Fruit fly (Drosophila melanogaster) whole organism, embryonic: ENCODE measurements around the gene Syx1A.

ENCODE experiments used
- CG11456 ChIP-seq: fragments of 200-800 bp; sonication (Bioruptor generic); IDR thresholded peaks from 3 replicates; pipeline ENCODE4 v1.3.6; 2022; ENCODE audit warnings: missing biosample characterization, missing genetic modification characterization
- CG11560 ChIP-seq: fragments of 200-800 bp; sonication (Bioruptor generic); IDR thresholded peaks from 3 replicates; pipeline ENCODE4 v1.3.6; 2022; ENCODE audit warnings: missing biosample characterization, missing genetic modification characterization
- CG12155 ChIP-seq: fragments of 200-800 bp; sonication (Bioruptor generic); optimal IDR thresholded peaks from 3 replicates; lab custom pipeline; 2016; ENCODE audit warnings: missing biosample characterization, missing genetic modification characterization
- CG12219 ChIP-seq: fragments of 200-800 bp; sonication (Bioruptor generic); optimal IDR thresholded peaks from 3 replicates; lab custom pipeline; 2018; ENCODE audit warnings: missing biosample characterization, mild to moderate bottlenecking, missing genetic modification characterization
- CG12391 ChIP-seq: fragments of 200-800 bp; sonication (Bioruptor generic); optimal IDR thresholded peaks from 3 replicates; lab custom pipeline; 2018; ENCODE audit warnings: missing biosample characterization, mild to moderate bottlenecking, missing genetic modification characterization, moderate library complexity
- CG14441 ChIP-seq: fragments of 200-800 bp; sonication (Bioruptor generic); IDR thresholded peaks from 2 replicates; pipeline ENCODE4 v1.3.6; 2022; ENCODE audit warnings: missing biosample characterization, missing genetic modification characterization
- CG1792 ChIP-seq: fragments of 200-800 bp; sonication (Bioruptor generic); optimal IDR thresholded peaks from 2 replicates; lab custom pipeline; 2016; ENCODE audit warnings: missing biosample characterization, missing genetic modification characterization
- CG18476 ChIP-seq: fragments of 200-800 bp; sonication (Bioruptor generic); optimal IDR thresholded peaks from 2 replicates; lab custom pipeline; 2016; ENCODE audit warnings: missing biosample characterization, mild to moderate bottlenecking, missing genetic modification characterization
- CG3065 ChIP-seq: fragments of 200-800 bp; sonication (Bioruptor generic); optimal IDR thresholded peaks from 2 replicates; lab custom pipeline; 2016; ENCODE audit warnings: missing biosample characterization, missing genetic modification characterization
- CG31365 ChIP-seq: fragments of 200-800 bp; sonication (Bioruptor generic); optimal IDR thresholded peaks from 2 replicates; lab custom pipeline; 2018; ENCODE audit warnings: missing biosample characterization, mild to moderate bottlenecking, missing genetic modification characterization
- CG34422 ChIP-seq: fragments of 200-800 bp; sonication (Bioruptor generic); IDR thresholded peaks from 3 replicates; pipeline ENCODE4 v1.3.6; 2022; ENCODE audit warnings: missing biosample characterization, missing genetic modification characterization
- CG4820 ChIP-seq: fragments of 200-800 bp; sonication (Bioruptor generic); optimal IDR thresholded peaks from 3 replicates; lab custom pipeline; 2016; ENCODE audit warnings: missing biosample characterization, missing genetic modification characterization
- CG4854 ChIP-seq: fragments of 200-800 bp; sonication (Bioruptor generic); optimal IDR thresholded peaks from 2 replicates; lab custom pipeline; 2016; ENCODE audit warnings: missing biosample characterization, missing genetic modification characterization, inconsistent platforms
- CG5953 ChIP-seq: fragments of 200-800 bp; sonication (Bioruptor generic); IDR thresholded peaks from 2 replicates; pipeline ENCODE4 v1.3.6; 2022; ENCODE audit warnings: missing biosample characterization, missing genetic modification characterization
- CG6765 ChIP-seq: fragments of 200-800 bp; sonication (Bioruptor generic); optimal IDR thresholded peaks from 3 replicates; lab custom pipeline; 2017; ENCODE audit warnings: missing biosample characterization, mild to moderate bottlenecking, missing genetic modification characterization
- CG9609 ChIP-seq: fragments of 200-800 bp; sonication (Bioruptor generic); optimal IDR thresholded peaks from 3 replicates; lab custom pipeline; 2016; ENCODE audit warnings: missing biosample characterization, missing genetic modification characterization
- CHES-1-like ChIP-seq: fragments of 200-800 bp; sonication (Bioruptor generic); optimal IDR thresholded peaks from 2 replicates; lab custom pipeline; 2016; ENCODE audit warnings: missing biosample characterization, missing genetic modification characterization
- Deaf1 ChIP-seq: fragments of 200-800 bp; optimal IDR thresholded peaks from 3 replicates; lab custom pipeline; 2019; ENCODE audit warnings: missing biosample characterization, mild to moderate bottlenecking, missing genetic modification characterization, moderate library complexity
- Dek ChIP-seq: fragments of 200-800 bp; sonication (Bioruptor generic); optimal IDR thresholded peaks from 3 replicates; lab custom pipeline; 2019; ENCODE audit warnings: missing biosample characterization, mild to moderate bottlenecking, missing genetic modification characterization, moderate library complexity
- Dip2 ChIP-seq: fragments of 200-800 bp; sonication (Bioruptor generic); IDR thresholded peaks from 2 replicates; pipeline ENCODE4 v1.3.6; 2022; ENCODE audit warnings: missing biosample characterization, missing genetic modification characterization
- Dip3 ChIP-seq: fragments of 200-800 bp; sonication (Bioruptor generic); optimal IDR thresholded peaks from 3 replicates; lab custom pipeline; 2016; ENCODE audit warnings: missing biosample characterization, missing genetic modification characterization
- E2f2 ChIP-seq: fragments of 200-800 bp; sonication (Bioruptor generic); IDR thresholded peaks from 2 replicates; pipeline ENCODE4 v1.3.6; 2022; ENCODE audit warnings: missing biosample characterization, missing genetic modification characterization
- Eip74EF ChIP-seq, 2 experiments: fragments of 200-800 bp in 1 of 2; fragments of >200 bp in 1 of 2; sonication (Bioruptor generic) in 1 of 2; optimal IDR thresholded peaks; 2 replicates each; lab custom pipeline; 2017 to 2019; ENCODE audit warnings: missing biosample characterization in 2 of 2, missing genetic modification characterization in 2 of 2, mild to moderate bottlenecking in 1 of 2, moderate library complexity in 1 of 2
- Fer3 ChIP-seq: fragments of 200-800 bp; sonication (Bioruptor generic); optimal IDR thresholded peaks from 2 replicates; lab custom pipeline; 2018; ENCODE audit warnings: missing biosample characterization, mild to moderate bottlenecking, missing genetic modification characterization, moderate library complexity
- HLHmδ ChIP-seq: fragments of 200-800 bp; sonication (Bioruptor generic); optimal IDR thresholded peaks from 2 replicates; lab custom pipeline; 2018; ENCODE audit warnings: missing biosample characterization, mild to moderate bottlenecking, missing genetic modification characterization, moderate library complexity
- Hr51 ChIP-seq, 2 experiments: fragments of 200-800 bp; sonication (Bioruptor generic); optimal IDR thresholded peaks; 2 replicates in 1 of 2; 3 replicates in 1 of 2; lab custom pipeline; 2016 to 2018; ENCODE audit warnings: missing biosample characterization in 2 of 2, missing genetic modification characterization in 2 of 2, mild to moderate bottlenecking in 1 of 2, moderate library complexity in 1 of 2
- Hr78 ChIP-seq, 2 experiments: fragments of 200-800 bp in 1 of 2; fragments of >200 bp in 1 of 2; sonication (Bioruptor generic) in 1 of 2; optimal IDR thresholded peaks; 2 replicates each; lab custom pipeline; 2017 to 2019; ENCODE audit warnings: missing biosample characterization in 2 of 2, missing genetic modification characterization in 2 of 2, mild to moderate bottlenecking in 1 of 2, moderate library complexity in 1 of 2
- Lim3 ChIP-seq: fragments of 200-800 bp; sonication (Bioruptor generic); IDR thresholded peaks from 2 replicates; pipeline ENCODE4 v1.3.6; 2022; ENCODE audit warnings: missing biosample characterization, missing genetic modification characterization
- MESR4 ChIP-seq: fragments of 200-800 bp; sonication (Bioruptor generic); optimal IDR thresholded peaks from 2 replicates; lab custom pipeline; 2018; ENCODE audit warnings: missing biosample characterization, mild to moderate bottlenecking, missing genetic modification characterization, moderate library complexity
- Mrtf ChIP-seq: fragments of 200-800 bp; sonication (Bioruptor generic); IDR thresholded peaks from 3 replicates; pipeline ENCODE4 v1.3.6; 2022; ENCODE audit warnings: missing biosample characterization, missing genetic modification characterization
- Ravus ChIP-seq: fragments of 200-800 bp; sonication (Bioruptor generic); IDR thresholded peaks from 2 replicates; pipeline ENCODE4 v1.3.6; 2022; ENCODE audit warnings: missing biosample characterization, missing genetic modification characterization
- Sin3A ChIP-seq: fragments of >200 bp; optimal IDR thresholded peaks from 2 replicates; lab custom pipeline; 2018
- amos ChIP-seq: fragments of 200-800 bp; sonication (Bioruptor generic); IDR thresholded peaks from 2 replicates; pipeline ENCODE4 v1.3.6; 2022; ENCODE audit warnings: missing biosample characterization, missing genetic modification characterization; ENCODE audit not compliant: partially characterized antibody
- crol ChIP-seq: fragments of 200-800 bp; sonication (Bioruptor generic); IDR thresholded peaks from 2 replicates; pipeline ENCODE4 v1.3.6; 2022; ENCODE audit warnings: missing biosample characterization, missing genetic modification characterization
- cwo ChIP-seq: fragments of 200-800 bp; sonication (Bioruptor generic); optimal IDR thresholded peaks from 3 replicates; lab custom pipeline; 2017; ENCODE audit warnings: missing biosample characterization, missing genetic modification characterization, mild to moderate bottlenecking, moderate library complexity, missing genetic modification reagents
- fru ChIP-seq: fragments of >200 bp; optimal IDR thresholded peaks from 2 replicates; lab custom pipeline; 2017
- ftz-f1 ChIP-seq: fragments of 200-800 bp; sonication (Bioruptor generic); optimal IDR thresholded peaks from 2 replicates; lab custom pipeline; 2016; ENCODE audit warnings: missing biosample characterization, missing genetic modification characterization
- gce ChIP-seq: fragments of 200-800 bp; sonication (Bioruptor generic); IDR thresholded peaks from 3 replicates; pipeline ENCODE4 v1.3.6; 2022; ENCODE audit warnings: missing biosample characterization, missing genetic modification characterization
- ham ChIP-seq: fragments of 200-800 bp; sonication (Bioruptor generic); IDR thresholded peaks from 2 replicates; pipeline ENCODE4 v1.3.6; 2022; ENCODE audit warnings: missing biosample characterization, missing genetic modification characterization
- hkb ChIP-seq, 2 experiments: fragments of 200-800 bp in 1 of 2; fragments of >200 bp in 1 of 2; sonication (Bioruptor generic) in 1 of 2; IDR thresholded peaks in 1 of 2; optimal IDR thresholded peaks in 1 of 2; 2 replicates each; pipeline versions ENCODE4 v1.3.6 to Lab custom; 2017 to 2022; ENCODE audit warnings: missing biosample characterization in 1 of 2, missing genetic modification characterization in 1 of 2
- knrl ChIP-seq: fragments of 200-800 bp; sonication (Bioruptor generic); IDR thresholded peaks from 3 replicates; pipeline ENCODE4 v1.3.6; 2022; ENCODE audit warnings: missing biosample characterization, missing genetic modification characterization; ENCODE audit not compliant: partially characterized antibody
- lola ChIP-seq, 3 experiments: fragments of >200 bp in 2 of 3; fragments of 200-800 bp in 1 of 3; sonication (Bioruptor generic) in 1 of 3; optimal IDR thresholded peaks; 2 replicates each; lab custom pipeline; 2017 to 2019; ENCODE audit warnings: missing biosample characterization in 3 of 3, missing genetic modification characterization in 3 of 3, mild to moderate bottlenecking in 1 of 3, moderate library complexity in 1 of 3
- lov ChIP-seq, 2 experiments: fragments of 200-800 bp in 1 of 2; fragments of >200 bp in 1 of 2; sonication (Bioruptor generic) in 1 of 2; IDR thresholded peaks in 1 of 2; optimal IDR thresholded peaks in 1 of 2; 2 replicates in 1 of 2; 3 replicates in 1 of 2; pipeline versions ENCODE4 v1.3.6 to Lab custom; 2017 to 2022; ENCODE audit warnings: missing biosample characterization in 1 of 2, missing genetic modification characterization in 1 of 2
- org-1 ChIP-seq: fragments of 200-800 bp; sonication (Bioruptor generic); optimal IDR thresholded peaks from 2 replicates; lab custom pipeline; 2017; ENCODE audit warnings: missing biosample characterization, missing genetic modification characterization
- pho ChIP-seq: fragments of 200-800 bp; sonication (Bioruptor generic); optimal IDR thresholded peaks from 2 replicates; lab custom pipeline; 2016; ENCODE audit warnings: missing biosample characterization, missing genetic modification characterization
- repo ChIP-seq: fragments of 200-800 bp; sonication (Bioruptor generic); optimal IDR thresholded peaks from 2 replicates; lab custom pipeline; 2016; ENCODE audit warnings: missing biosample characterization, missing genetic modification characterization
- row ChIP-seq: fragments of 200-800 bp; sonication (Bioruptor generic); IDR thresholded peaks from 3 replicates; pipeline ENCODE4 v1.3.6; 2022; ENCODE audit warnings: missing biosample characterization, missing genetic modification characterization
- salm ChIP-seq: fragments of 200-800 bp; sonication (Bioruptor generic); optimal IDR thresholded peaks from 2 replicates; lab custom pipeline; 2018; ENCODE audit warnings: missing biosample characterization, mild to moderate bottlenecking, missing genetic modification characterization
- so ChIP-seq: fragments of 200-800 bp; sonication (Bioruptor generic); IDR thresholded peaks from 3 replicates; pipeline ENCODE4 v1.3.6; 2022; ENCODE audit warnings: missing biosample characterization, missing genetic modification characterization
- yki ChIP-seq: fragments of >200 bp; optimal IDR thresholded peaks from 3 replicates; lab custom pipeline; 2018
- zfh1 ChIP-seq: fragments of 200-800 bp; sonication (Bioruptor generic); IDR thresholded peaks from 3 replicates; pipeline ENCODE4 v1.3.6; 2022; ENCODE audit warnings: missing biosample characterization, missing genetic modification characterization

Gene Syx1A

dm6 chr3R:24142971-24143370 lies 37.4 kb upstream of the Syx1A start (continued):
- TF ChIP-seq CG34422 (GFP tag; lab: Robert Waterston, UW) (no peak), hkb (optimal IDR thresholded peaks at IDR 0.05; lab: Kevin White, UChicago) (no peak), hkb (GFP tag; IDR thresholded peaks at IDR 0.05; lab: Robert Waterston, UW) (no peak), Dek (tag; lab: Kevin White, UChicago) (no peak), cwo (GFP tag; lab: Kevin White, UChicago) (peak; percentile 1), E2f2 (GFP tag; lab: Robert Waterston, UW) (no peak), CG11456 (GFP tag; lab: Robert Waterston, UW) (no peak), CG11560 (tag; lab: Robert Waterston, UW) (no peak), CG1792 (GFP tag; lab: Kevin White, UChicago) (no peak), Hr78 (GFP tag; optimal IDR thresholded peaks at IDR 0.05; lab: Kevin White, UChicago) (no peak), Ravus (GFP tag; lab: Robert Waterston, UW) (no peak), Deaf1 (no peak), repo (GFP tag; lab: Kevin White, UChicago) (no peak), ftz-f1 (GFP tag; lab: Kevin White, UChicago) (no peak), amos (GFP tag; lab: Robert Waterston, UW) (no peak), knrl (no peak), CG6765 (GFP tag; lab: Kevin White, UChicago) (no peak), CG5953 (GFP tag; lab: Robert Waterston, UW) (no peak), CG12219 (GFP tag; lab: Kevin White, UChicago) (no peak), salm (no peak), Dip2 (GFP tag; lab: Robert Waterston, UW) (no peak), CG4854 (GFP tag; lab: Kevin White, UChicago) (no peak), org-1 (no peak), MESR4 (GFP tag; lab: Kevin White, UChicago) (no peak), ham (GFP tag; lab: Robert Waterston, UW) (no peak), fru (lab: Kevin White, UChicago) (no peak), yki (no peak), CG3065 (GFP tag; lab: Kevin White, UChicago) (no peak), HLHmδ (no peak), Lim3 (GFP tag; lab: Robert Waterston, UW) (no peak), Dip3 (no peak), pho (GFP tag; lab: Kevin White, UChicago) (no peak), lola (GFP tag; optimal IDR thresholded peaks at IDR 0.05; lab: Kevin White, UChicago) (peak in 1 of 3 experiments; percentile 3), zfh1 (GFP tag; lab: Robert Waterston, UW) (peak; percentile 53; the same call in 1 of the 3 replicates), CHES-1-like (GFP tag; lab: Kevin White, UChicago) (no peak), CG18476 (GFP tag; lab: Kevin White, UChicago) (no peak), CG9609 (GFP tag; lab: Kevin White, UChicago) (peak; percentile 5), Mrtf (GFP tag; lab: Robert Waterston, UW) (no peak), Eip74EF (GFP tag; optimal IDR thresholded peaks at IDR 0.05; lab: Kevin White, UChicago) (no peak), CG12391 (tag; lab: Kevin White, UChicago) (peak; percentile 36), lov (optimal IDR thresholded peaks at IDR 0.05; lab: Kevin White, UChicago) (no peak), lov (GFP tag; IDR thresholded peaks at IDR 0.05; lab: Robert Waterston, UW) (no peak), Hr51 (GFP tag; optimal IDR thresholded peaks at IDR 0.05; lab: Kevin White, UChicago) (peak in 1 of 2 experiments; percentile 20), CG14441 (GFP tag; lab: Robert Waterston, UW) (peak; percentile 38; the same call in 1 of the 2 replicates), so (GFP tag; lab: Robert Waterston, UW) (no peak), Fer3 (tag; lab: Kevin White, UChicago) (no peak), CG12155 (no peak), row (GFP tag; lab: Robert Waterston, UW) (peak; percentile 52), CG31365 (tag; lab: Kevin White, UChicago) (no peak), CG4820 (GFP tag; lab: Kevin White, UChicago) (peak; percentile 37), crol (GFP tag; lab: Robert Waterston, UW) (peak; percentile 41; the same call in 1 of the 2 replicates), gce (GFP tag; lab: Robert Waterston, UW) (no peak), Sin3A (no peak)
